Worm (Caenorhabditis elegans) whole organism, L1 larva: ENCODE results near the gene F43C11.12.

Source experiments
- aha-1 ChIP-seq: fragments of 150-350 bp; optimal IDR thresholded peaks from 2 replicates; lab custom pipeline; 2014; ENCODE audit warnings: missing biosample characterization, missing genetic modification characterization
- alr-1 ChIP-seq: fragments of 200-800 bp; sonication (Bioruptor generic); optimal IDR thresholded peaks from 2 replicates; lab custom pipeline; 2018; ENCODE audit warnings: borderline replicate concordance, mild to moderate bottlenecking, missing genetic modification characterization, missing compliant biosample characterization
- ama-1 ChIP-seq: fragments of 150-350 bp; optimal IDR thresholded peaks from 2 replicates; lab custom pipeline; 2014
- ceh-82 ChIP-seq, 3 experiments: fragments of 150-350 bp in 1 of 3; sonication (generic microtip) in 2 of 3; optimal IDR thresholded peaks; 2 replicates each; lab custom pipeline; 2014 to 2017; ENCODE audit warnings: missing biosample characterization in 3 of 3, missing genetic modification characterization in 3 of 3
- ceh-88 ChIP-seq: fragments of 200-800 bp; sonication (Bioruptor generic); IDR thresholded peaks from 2 replicates; pipeline ENCODE4 v1.3.6; 2022; ENCODE audit warnings: missing genetic modification characterization, missing compliant biosample characterization
- ceh-90 ChIP-seq: sonication (generic microtip); optimal IDR thresholded peaks from 2 replicates; lab custom pipeline; 2016; ENCODE audit warnings: missing genetic modification characterization, missing compliant biosample characterization
- ces-1 ChIP-seq: fragments of 150-350 bp; optimal IDR thresholded peaks from 2 replicates; lab custom pipeline; 2014; ENCODE audit warnings: missing biosample characterization, missing genetic modification reagents, missing genetic modification characterization
- dpl-1 ChIP-seq, 3 experiments: fragments of 150-350 bp in 2 of 3; sonication (generic microtip) in 1 of 3; optimal IDR thresholded peaks; 2 replicates each; lab custom pipeline; 2014 to 2017; ENCODE audit warnings: missing biosample characterization in 3 of 3, missing genetic modification characterization in 3 of 3, missing genetic modification reagents in 3 of 3
- efl-1 ChIP-seq, 4 experiments: fragments of 150-350 bp; optimal IDR thresholded peaks in 3 of 4; peaks in 1 of 4; 1 replicate in 1 of 4; 2 replicates in 3 of 4; lab custom pipeline; 2014; ENCODE audit warnings: missing biosample characterization in 2 of 4, missing genetic modification characterization in 2 of 4, missing genetic modification reagents in 2 of 4
- efl-3 ChIP-seq: fragments of 200-800 bp; sonication (Bioruptor generic); optimal IDR thresholded peaks from 2 replicates; lab custom pipeline; 2018; ENCODE audit warnings: mild to moderate bottlenecking, missing genetic modification characterization, missing compliant biosample characterization
- elt-3 ChIP-seq, 6 experiments: fragments of 150-350 bp in 1 of 6; sonication (generic microtip); optimal IDR thresholded peaks; 2 replicates each; lab custom pipeline; 2017 to 2018; ENCODE audit warnings: missing biosample characterization in 6 of 6, missing genetic modification characterization in 6 of 6, inconsistent platforms in 1 of 6
- fkh-10 ChIP-seq: sonication (generic microtip); optimal IDR thresholded peaks from 2 replicates; lab custom pipeline; 2017; ENCODE audit warnings: missing biosample characterization, missing genetic modification reagents, missing genetic modification characterization
- fkh-4 ChIP-seq: sonication (generic microtip); optimal IDR thresholded peaks from 2 replicates; lab custom pipeline; 2016; ENCODE audit warnings: missing compliant biosample characterization, missing genetic modification characterization, borderline replicate concordance
- fkh-8 ChIP-seq: sonication (generic microtip); optimal IDR thresholded peaks from 2 replicates; lab custom pipeline; 2016; ENCODE audit warnings: mild to moderate bottlenecking, missing genetic modification characterization, missing compliant biosample characterization
- fos-1 ChIP-seq: fragments of 150-350 bp; optimal IDR thresholded peaks from 2 replicates; lab custom pipeline; 2014; ENCODE audit warnings: missing biosample characterization, missing genetic modification characterization
- grh-1 ChIP-seq: fragments of 200-800 bp; sonication (Bioruptor generic); IDR thresholded peaks from 2 replicates; pipeline ENCODE4 v1.3.6; 2022; ENCODE audit warnings: missing genetic modification reagents, missing genetic modification characterization, missing compliant biosample characterization
- hlh-17 ChIP-seq: fragments of 200-800 bp; sonication (Bioruptor generic); optimal IDR thresholded peaks from 2 replicates; lab custom pipeline; 2018; ENCODE audit warnings: missing genetic modification characterization, mild to moderate bottlenecking, missing compliant biosample characterization, moderate library complexity, borderline replicate concordance
- hpl-2 ChIP-seq: fragments of 150-350 bp; optimal IDR thresholded peaks from 2 replicates; lab custom pipeline; 2014; ENCODE audit warnings: missing biosample characterization, missing genetic modification reagents, missing genetic modification characterization
- jun-1 ChIP-seq: fragments of 150-350 bp; optimal IDR thresholded peaks from 2 replicates; lab custom pipeline; 2014; ENCODE audit warnings: missing biosample characterization, missing genetic modification reagents, missing genetic modification characterization
- lin-13 ChIP-seq: fragments of 150-350 bp; optimal IDR thresholded peaks from 2 replicates; lab custom pipeline; 2014; ENCODE audit warnings: missing biosample characterization, missing genetic modification reagents, missing genetic modification characterization
- lin-14 ChIP-seq: fragments of 200-800 bp; sonication (Bioruptor generic); optimal IDR thresholded peaks from 2 replicates; lab custom pipeline; 2018; ENCODE audit warnings: mild to moderate bottlenecking, missing genetic modification characterization, moderate library complexity, missing compliant biosample characterization
- lin-35 ChIP-seq, 2 experiments: fragments of 150-350 bp; optimal IDR thresholded peaks; 2 replicates each; lab custom pipeline; 2014; ENCODE audit warnings: missing biosample characterization in 2 of 2, missing genetic modification characterization in 2 of 2, missing genetic modification reagents in 2 of 2
- lin-39 ChIP-seq: fragments of 150-350 bp; optimal IDR thresholded peaks from 2 replicates; lab custom pipeline; 2014; ENCODE audit warnings: missing biosample characterization, missing genetic modification reagents, missing genetic modification characterization
- lsy-2 ChIP-seq, 2 experiments: fragments of 150-350 bp; optimal IDR thresholded peaks; 2 replicates each; lab custom pipeline; 2014; ENCODE audit warnings: missing biosample characterization in 2 of 2, missing genetic modification characterization in 2 of 2
- mdl-1 ChIP-seq, 2 experiments: fragments of 150-350 bp; optimal IDR thresholded peaks; 2 replicates each; lab custom pipeline; 2014 to 2017; ENCODE audit warnings: missing biosample characterization in 2 of 2, missing genetic modification characterization in 2 of 2, inconsistent platforms in 1 of 2
- mef-2 ChIP-seq: fragments of 150-350 bp; optimal IDR thresholded peaks from 2 replicates; lab custom pipeline; 2014; ENCODE audit warnings: missing biosample characterization, missing genetic modification characterization
- nhr-19 ChIP-seq: fragments of 200-800 bp; sonication (Bioruptor generic); conservative IDR thresholded peaks from 2 replicates; pipeline ENCODE4 v1.3.6; 2022; ENCODE audit warnings: missing genetic modification characterization, missing compliant biosample characterization
- nhr-20 ChIP-seq: sonication (generic microtip); optimal IDR thresholded peaks from 2 replicates; lab custom pipeline; 2016; ENCODE audit warnings: mild to moderate bottlenecking, missing genetic modification characterization, missing compliant biosample characterization
- nhr-237 ChIP-seq: fragments of 150-350 bp; optimal IDR thresholded peaks from 2 replicates; lab custom pipeline; 2014; ENCODE audit warnings: missing biosample characterization, missing genetic modification characterization
- nhr-47 ChIP-seq: sonication (generic microtip); optimal IDR thresholded peaks from 2 replicates; lab custom pipeline; 2016; ENCODE audit warnings: mild to moderate bottlenecking, missing genetic modification characterization, moderate library complexity, missing compliant biosample characterization
- nhr-71 ChIP-seq: sonication (generic microtip); optimal IDR thresholded peaks from 2 replicates; lab custom pipeline; 2016; ENCODE audit warnings: mild to moderate bottlenecking, missing genetic modification characterization, moderate library complexity, missing compliant biosample characterization
- nhr-76 ChIP-seq: sonication (generic microtip); optimal IDR thresholded peaks from 2 replicates; lab custom pipeline; 2017; ENCODE audit warnings: missing biosample characterization, missing genetic modification characterization
- pag-3 ChIP-seq: sonication (generic microtip); optimal IDR thresholded peaks from 2 replicates; lab custom pipeline; 2017; ENCODE audit warnings: missing genetic modification characterization, mild to moderate bottlenecking, missing compliant biosample characterization, antibody characterized with exemption, borderline replicate concordance; ENCODE audit not compliant: insufficient read depth
- pax-3 ChIP-seq: fragments of 200-800 bp; sonication (Bioruptor generic); optimal IDR thresholded peaks from 2 replicates; lab custom pipeline; 2018; ENCODE audit warnings: mild to moderate bottlenecking, missing genetic modification characterization, moderate library complexity, missing compliant biosample characterization
- pqm-1 ChIP-seq: sonication (generic microtip); optimal IDR thresholded peaks from 3 replicates; lab custom pipeline; 2017; ENCODE audit warnings: missing biosample characterization, missing genetic modification characterization
- rnt-1 ChIP-seq: sonication (generic microtip); optimal IDR thresholded peaks from 2 replicates; lab custom pipeline; 2016; ENCODE audit warnings: mild to moderate bottlenecking, missing genetic modification characterization, moderate library complexity, missing compliant biosample characterization
- snpc-4 ChIP-seq: fragments of 150-350 bp; optimal IDR thresholded peaks from 2 replicates; lab custom pipeline; 2014; ENCODE audit warnings: missing biosample characterization, missing genetic modification characterization
- sox-4 ChIP-seq: sonication (generic microtip); optimal IDR thresholded peaks from 2 replicates; lab custom pipeline; 2016; ENCODE audit warnings: missing genetic modification characterization, missing compliant biosample characterization
- sptf-1 ChIP-seq: fragments of 150-350 bp; optimal IDR thresholded peaks from 2 replicates; lab custom pipeline; 2014; ENCODE audit warnings: missing biosample characterization, missing genetic modification characterization
- tbx-2 ChIP-seq: sonication (generic microtip); optimal IDR thresholded peaks from 2 replicates; lab custom pipeline; 2016; ENCODE audit warnings: missing genetic modification characterization, missing compliant biosample characterization
- unc-130 ChIP-seq: fragments of 150-350 bp; optimal IDR thresholded peaks from 2 replicates; lab custom pipeline; 2017; ENCODE audit warnings: missing biosample characterization, missing genetic modification characterization, inconsistent platforms
- unc-30 ChIP-seq: sonication (generic microtip); optimal IDR thresholded peaks from 2 replicates; lab custom pipeline; 2017; ENCODE audit warnings: missing biosample characterization, missing genetic modification characterization
- unc-62 ChIP-seq: fragments of 150-350 bp; optimal IDR thresholded peaks from 2 replicates; lab custom pipeline; 2014; ENCODE audit warnings: missing biosample characterization, missing genetic modification reagents, missing genetic modification characterization
- vab-15 ChIP-seq: sonication (generic microtip); optimal IDR thresholded peaks from 2 replicates; lab custom pipeline; 2017; ENCODE audit warnings: missing genotype, mild to moderate bottlenecking, missing genetic modification characterization, missing compliant biosample characterization
- ztf-4 ChIP-seq: fragments of 150-350 bp; optimal IDR thresholded peaks from 2 replicates; lab custom pipeline; 2014; ENCODE audit warnings: missing biosample characterization, missing genetic modification characterization

F43C11.12 gene

ce11 chrII:2353012-2353411 lies 13.5 kb downstream of the F43C11.12 start, which contains the start of gene F43C11.3:
Gene F43C11.3 (plus strand): TSS chrII:2353312.
- TF ChIP-seq nhr-47 (tag; lab: Kevin White, UChicago) (no peak), ceh-82 (tag; optimal IDR thresholded peaks at IDR 0.05; lab: Kevin White, UChicago) (no peak), unc-62 (no peak), ceh-88 (GFP tag; lab: Robert Waterston, UW) (no peak), nhr-71 (tag; lab: Kevin White, UChicago) (no peak), vab-15 (no peak), jun-1 (tag; lab: Kevin White, UChicago) (no peak), nhr-20 (tag; lab: Kevin White, UChicago) (no peak), elt-3 (tag; optimal IDR thresholded peaks at IDR 0.05; lab: Kevin White, UChicago) (no peak), snpc-4 (no peak), sox-4 (tag; lab: Kevin White, UChicago) (no peak), aha-1 (no peak), lin-13 (GFP tag; lab: Kevin White, UChicago) (no peak), fos-1 (tag; lab: Kevin White, UChicago) (no peak), ces-1 (GFP tag; lab: Kevin White, UChicago) (no peak)

ce11 chrII:2352546-2352945 lies 14.0 kb downstream of the F43C11.12 start, which contains the start of gene F43C11.10:
Gene F43C11.10 (minus strand): TSS chrII:2352646.
- no peak for TF ChIP-seq nhr-76 (tag; lab: Kevin White, UChicago)
- no peak for TF ChIP-seq ceh-90
- TF ChIP-seq lin-35 (GFP tag; optimal IDR thresholded peaks at IDR 0.05; lab: Kevin White, UChicago): no peak
- no peak for TF ChIP-seq lin-14
- TF ChIP-seq alr-1: no peak
- no peak for TF ChIP-seq ztf-4 (tag; lab: Kevin White, UChicago)

- no peak for TF ChIP-seq nhr-19 (GFP tag; lab: Robert Waterston, UW)
- TF ChIP-seq ceh-90: no peak
- TF ChIP-seq nhr-237 (tag; lab: Kevin White, UChicago): no peak
Observed at ce11 chrII:2346672-2347071, 19.9 kb downstream of the F43C11.12 start, which contains the start of gene F43C11.4. Gene F43C11.4 (plus strand): TSS chrII:2346972.

ce11 chrII:2342004-2342479 lies 24.5 kb downstream of the F43C11.12 start, which contains the start of gene F43C11.6:
Gene F43C11.6 (plus strand): TSS chrII:2342429.
- TF ChIP-seq fkh-4 (tag; lab: Kevin White, UChicago): no peak
- TF ChIP-seq hpl-2: no peak
- peak; percentile 1 for TF ChIP-seq nhr-20 (tag; lab: Kevin White, UChicago)
- no peak for TF ChIP-seq ceh-90
- peak; percentile 37 to 73 for TF ChIP-seq lsy-2 (tag; optimal IDR thresholded peaks at IDR 0.05; lab: Kevin White, UChicago)
- no peak for TF ChIP-seq tbx-2
- no peak for TF ChIP-seq grh-1 (GFP tag; lab: Robert Waterston, UW)
- TF ChIP-seq mef-2 (tag; lab: Kevin White, UChicago): no peak
- no peak for TF ChIP-seq fkh-10 (GFP tag; lab: Kevin White, UChicago)
- no peak for TF ChIP-seq sox-4 (tag; lab: Kevin White, UChicago)
- TF ChIP-seq lin-39: no peak
- peak; percentile 49 to 77 for TF ChIP-seq lin-35 (GFP tag; optimal IDR thresholded peaks at IDR 0.05; lab: Kevin White, UChicago)
- no peak for TF ChIP-seq fkh-8 (tag; lab: Kevin White, UChicago)
- no peak for TF ChIP-seq lin-14
- TF ChIP-seq ceh-82 (tag; optimal IDR thresholded peaks at IDR 0.05; lab: Kevin White, UChicago): peak in 2 of 3 experiments; percentile 8 to 54
- no peak for TF ChIP-seq elt-3 (tag; optimal IDR thresholded peaks at IDR 0.05; lab: Kevin White, UChicago)
- TF ChIP-seq pax-3: no peak
- TF ChIP-seq efl-1 (optimal IDR thresholded peaks at IDR 0.05; lab: Kevin White, UChicago): peak; percentile 55 to 63
- peak; percentile 58 to 95 for TF ChIP-seq efl-1 (GFP tag; optimal IDR thresholded peaks at IDR 0.05 in 1 of 2; lab: Kevin White, UChicago)
- TF ChIP-seq unc-30: no peak
- no peak for TF ChIP-seq hlh-17 (GFP tag; lab: Kevin White, UChicago)
- no peak for TF ChIP-seq efl-3 (GFP tag; lab: Kevin White, UChicago)
- TF ChIP-seq unc-130 (tag; lab: Kevin White, UChicago): no peak
- peak; percentile 35 to 76 (median 37) for TF ChIP-seq dpl-1 (GFP tag; optimal IDR thresholded peaks at IDR 0.05; lab: Kevin White, UChicago)
- TF ChIP-seq nhr-237 (tag; lab: Kevin White, UChicago): no peak
- TF ChIP-seq fos-1 (tag; lab: Kevin White, UChicago): no peak
- TF ChIP-seq sptf-1 (tag; lab: Kevin White, UChicago): no peak
- TF ChIP-seq mdl-1 (tag; optimal IDR thresholded peaks at IDR 0.05; lab: Kevin White, UChicago): peak in 1 of 2 experiments; percentile 36
- TF ChIP-seq ama-1: no peak
- no peak for TF ChIP-seq pag-3 (tag; lab: Kevin White, UChicago)
- TF ChIP-seq pqm-1 (tag; lab: Kevin White, UChicago): no peak
- peak; percentile 81 for TF ChIP-seq rnt-1 (tag; lab: Kevin White, UChicago)
